Fruit fly (Drosophila melanogaster) whole organism, pupa: ENCODE data around the gene odd.

Experiments used
- CG10348 ChIP-seq: fragments of 200-800 bp; sonication (Bioruptor generic); IDR thresholded peaks from 2 replicates; pipeline ENCODE4 v1.3.6; 2022; ENCODE audit warnings: missing biosample characterization, missing genetic modification characterization
- CG12605 ChIP-seq: fragments of 200-800 bp; sonication (Bioruptor generic); IDR thresholded peaks from 2 replicates; pipeline ENCODE4 v1.3.6; 2022; ENCODE audit warnings: missing biosample characterization, missing genetic modification characterization
- CG13204 ChIP-seq: fragments of 200-800 bp; sonication (Bioruptor generic); optimal IDR thresholded peaks from 2 replicates; lab custom pipeline; 2018; ENCODE audit warnings: missing biosample characterization, mild to moderate bottlenecking, missing genetic modification characterization, moderate library complexity
- CG14655 ChIP-seq: fragments of 200-800 bp; sonication (Bioruptor generic); optimal IDR thresholded peaks from 3 replicates; lab custom pipeline; 2017; ENCODE audit warnings: mild to moderate bottlenecking, missing biosample characterization, missing genetic modification reagents, missing genetic modification characterization
- CG15710 ChIP-seq: fragments of 200-800 bp; sonication (Bioruptor generic); optimal IDR thresholded peaks from 2 replicates; lab custom pipeline; 2018; ENCODE audit warnings: missing biosample characterization, mild to moderate bottlenecking, missing genetic modification characterization, moderate library complexity
- CG17806 ChIP-seq: fragments of 200-800 bp; sonication (Bioruptor generic); optimal IDR thresholded peaks from 2 replicates; lab custom pipeline; 2018; ENCODE audit warnings: missing biosample characterization, mild to moderate bottlenecking, missing genetic modification characterization, moderate library complexity
- CG32121 ChIP-seq: fragments of 200-800 bp; sonication (Bioruptor generic); IDR thresholded peaks from 2 replicates; pipeline ENCODE4 v1.3.6; 2022; ENCODE audit warnings: missing biosample characterization, missing genetic modification characterization
- CG34367 ChIP-seq: fragments of 200-800 bp; sonication (Bioruptor generic); optimal IDR thresholded peaks from 2 replicates; lab custom pipeline; 2018; ENCODE audit warnings: missing biosample characterization, mild to moderate bottlenecking, missing genetic modification characterization
- CG4496 ChIP-seq: fragments of 200-800 bp; sonication (Bioruptor generic); IDR thresholded peaks from 3 replicates; pipeline ENCODE4 v1.3.6; 2022; ENCODE audit warnings: missing biosample characterization, missing genetic modification characterization
- CG8159 ChIP-seq: fragments of 200-800 bp; sonication (Bioruptor generic); optimal IDR thresholded peaks from 3 replicates; lab custom pipeline; 2018; ENCODE audit warnings: missing biosample characterization, mild to moderate bottlenecking, missing genetic modification characterization, moderate library complexity
- CG8301 ChIP-seq: fragments of 200-800 bp; sonication (Bioruptor generic); optimal IDR thresholded peaks from 2 replicates; lab custom pipeline; 2018; ENCODE audit warnings: missing biosample characterization, mild to moderate bottlenecking, missing genetic modification characterization
- CG9948 ChIP-seq: fragments of 200-800 bp; sonication (Bioruptor generic); optimal IDR thresholded peaks from 2 replicates; lab custom pipeline; 2018; ENCODE audit warnings: missing biosample characterization, mild to moderate bottlenecking, missing genetic modification characterization, moderate library complexity
- D1 ChIP-seq: fragments of 200-800 bp; sonication (Bioruptor generic); optimal IDR thresholded peaks from 2 replicates; lab custom pipeline; 2018; ENCODE audit warnings: missing biosample characterization, mild to moderate bottlenecking, missing genetic modification characterization, moderate library complexity
- EcR ChIP-seq: fragments of 200-800 bp; sonication (Bioruptor generic); optimal IDR thresholded peaks from 3 replicates; lab custom pipeline; 2019; ENCODE audit warnings: missing biosample characterization, missing genetic modification characterization, mild to moderate bottlenecking, moderate library complexity, missing genetic modification reagents
- Ets98B ChIP-seq: fragments of 200-800 bp; sonication (Bioruptor generic); IDR thresholded peaks from 2 replicates; pipeline ENCODE4 v1.3.6; 2022; ENCODE audit warnings: missing biosample characterization, missing genetic modification characterization
- Pif1A ChIP-seq: fragments of 200-800 bp; sonication (Bioruptor generic); optimal IDR thresholded peaks from 3 replicates; lab custom pipeline; 2016; ENCODE audit warnings: missing biosample characterization, missing genetic modification characterization
- Pif1B ChIP-seq: fragments of 200-800 bp; sonication (Bioruptor generic); optimal IDR thresholded peaks from 3 replicates; lab custom pipeline; 2016; ENCODE audit warnings: missing biosample characterization, missing genetic modification characterization
- Snoo ChIP-seq: fragments of 200-800 bp; sonication (Bioruptor generic); optimal IDR thresholded peaks from 3 replicates; lab custom pipeline; 2017; ENCODE audit warnings: missing biosample characterization, mild to moderate bottlenecking, missing genetic modification characterization, inconsistent platforms
- fd96Ca ChIP-seq: fragments of 200-800 bp; sonication (Bioruptor generic); IDR thresholded peaks from 3 replicates; pipeline ENCODE4 v1.3.6; 2022; ENCODE audit warnings: missing biosample characterization, missing genetic modification characterization
- gl ChIP-seq: fragments of 200-800 bp; sonication (Bioruptor generic); optimal IDR thresholded peaks from 2 replicates; lab custom pipeline; 2018; ENCODE audit warnings: missing biosample characterization, mild to moderate bottlenecking, missing genetic modification characterization
- rn ChIP-seq: fragments of 200-800 bp; sonication (Bioruptor generic); IDR thresholded peaks from 2 replicates; pipeline ENCODE4 v1.3.6; 2022; ENCODE audit warnings: missing biosample characterization, missing genetic modification characterization

Gene odd

dm6 chr2L:3646041-3646440, 39.5 kb upstream of the odd start:
- TF ChIP-seq fd96Ca (GFP tag; lab: Robert Waterston, UW) (no peak), CG4496 (no peak), CG34367 (tag; lab: Kevin White, UChicago) (no peak), CG32121 (GFP tag; lab: Robert Waterston, UW) (no peak), CG8301 (no peak), CG13204 (no peak), CG12605 (GFP tag; lab: Robert Waterston, UW) (no peak), D1 (tag; lab: Kevin White, UChicago) (no peak)

- TF ChIP-seq Pif1B (GFP tag; lab: Kevin White, UChicago): peak; percentile 22
- no peak for TF ChIP-seq CG10348 (GFP tag; lab: Robert Waterston, UW)
- peak; percentile 49; the same call in 1 of the 3 replicates for TF ChIP-seq fd96Ca (GFP tag; lab: Robert Waterston, UW)
- TF ChIP-seq CG8301: peak; percentile 73
- TF ChIP-seq CG12605 (GFP tag; lab: Robert Waterston, UW): no peak
- TF ChIP-seq CG14655: peak; percentile 71
- peak; percentile 49; the same call in 1 of the 3 replicates for TF ChIP-seq CG4496
- peak; percentile 49 for TF ChIP-seq Ets98B (GFP tag; lab: Robert Waterston, UW)
- TF ChIP-seq D1 (tag; lab: Kevin White, UChicago): no peak
- no peak for TF ChIP-seq Snoo
- TF ChIP-seq CG34367 (tag; lab: Kevin White, UChicago): no peak
- TF ChIP-seq EcR: no peak
- no peak for TF ChIP-seq CG8159
- peak; percentile 18 for TF ChIP-seq CG9948 (tag; lab: Kevin White, UChicago)
- TF ChIP-seq Pif1A: peak; percentile 47
- peak; percentile 19 for TF ChIP-seq CG17806
- no peak for TF ChIP-seq CG13204
- no peak for TF ChIP-seq rn
- no peak for TF ChIP-seq gl (tag; lab: Kevin White, UChicago)
- no peak for TF ChIP-seq CG32121 (GFP tag; lab: Robert Waterston, UW)
- no peak for TF ChIP-seq CG15710 (tag; lab: Kevin White, UChicago)
- TF ChIP-seq, all 21 proteins: peak for 9
Observed at dm6 chr2L:3645339-3645738, 38.8 kb upstream of the odd start.

- TF ChIP-seq CG34367 (tag; lab: Kevin White, UChicago) (no peak), CG8301 (no peak), Ets98B (GFP tag; lab: Robert Waterston, UW) (no peak), EcR (peak; percentile 51), CG8159 (no peak), CG15710 (tag; lab: Kevin White, UChicago) (no peak)
Observed at dm6 chr2L:3642148-3642920, 35.8 kb upstream of the odd start.

dm6 chr2L:3640952-3641351, 34.4 kb upstream of the odd start:
- TF ChIP-seq CG14655 (no peak), CG12605 (GFP tag; lab: Robert Waterston, UW) (no peak), CG4496 (no peak), Ets98B (GFP tag; lab: Robert Waterston, UW) (no peak), CG10348 (GFP tag; lab: Robert Waterston, UW) (no peak), Pif1A (no peak), CG8159 (no peak), CG15710 (tag; lab: Kevin White, UChicago) (no peak), gl (tag; lab: Kevin White, UChicago) (no peak), fd96Ca (GFP tag; lab: Robert Waterston, UW) (no peak), D1 (tag; lab: Kevin White, UChicago) (no peak), rn (no peak), EcR (no peak)

- peak; percentile 14; the same call in 1 of the 2 replicates for TF ChIP-seq CG12605 (GFP tag; lab: Robert Waterston, UW)
- TF ChIP-seq EcR: peak; percentile 85
- TF ChIP-seq CG32121 (GFP tag; lab: Robert Waterston, UW): no peak; the same call in 1 of the 2 replicates
- TF ChIP-seq CG4496: no peak
- no peak for TF ChIP-seq CG8301
- no peak for TF ChIP-seq Pif1B (GFP tag; lab: Kevin White, UChicago)
- no peak for TF ChIP-seq CG34367 (tag; lab: Kevin White, UChicago)
- TF ChIP-seq CG9948 (tag; lab: Kevin White, UChicago): no peak
- peak; percentile 87 for TF ChIP-seq CG13204
- no peak for TF ChIP-seq D1 (tag; lab: Kevin White, UChicago)
- TF ChIP-seq CG8159: peak; percentile 7
- TF ChIP-seq rn: no peak
- no peak for TF ChIP-seq gl (tag; lab: Kevin White, UChicago)
- no peak for TF ChIP-seq Snoo
- no peak for TF ChIP-seq Pif1A
- no peak for TF ChIP-seq CG10348 (GFP tag; lab: Robert Waterston, UW)
- TF ChIP-seq Ets98B (GFP tag; lab: Robert Waterston, UW): peak; percentile 23; the same call in 1 of the 2 replicates
- no peak for TF ChIP-seq CG17806
- TF ChIP-seq CG15710 (tag; lab: Kevin White, UChicago): no peak
- peak; percentile 58; the same call in 1 of the 3 replicates for TF ChIP-seq fd96Ca (GFP tag; lab: Robert Waterston, UW)
- no peak for TF ChIP-seq CG14655
- TF ChIP-seq, all 21 proteins: peak for 6
Observed at dm6 chr2L:3639924-3640323, 33.4 kb upstream of the odd start.

dm6 chr2L:3635444-3635843, 28.9 kb upstream of the odd start:
- peak; percentile 58 for TF ChIP-seq CG32121 (GFP tag; lab: Robert Waterston, UW)
- peak; percentile 49; the same call in 1 of the 2 replicates for TF ChIP-seq Ets98B (GFP tag; lab: Robert Waterston, UW)
- TF ChIP-seq rn: 0 out of 2 replicates have a peak, but pooled peaks have one; percentile 14
- no peak for TF ChIP-seq CG15710 (tag; lab: Kevin White, UChicago)
- TF ChIP-seq CG4496: peak; percentile 45; the same call in 1 of the 3 replicates
- peak; percentile 5 for TF ChIP-seq CG8301
- no peak for TF ChIP-seq fd96Ca (GFP tag; lab: Robert Waterston, UW)
